Fruit fly (Drosophila melanogaster) whole organism, embryonic: Measurements from ENCODE around the gene CG10560.

Experiments used
- Asciz ChIP-seq: fragments of 200-800 bp; sonication (Bioruptor generic); optimal IDR thresholded peaks from 2 replicates; lab custom pipeline; 2017; ENCODE audit warnings: missing biosample characterization, mild to moderate bottlenecking, missing genetic modification characterization, missing genetic modification reagents
- Atf-2 ChIP-seq: fragments of 200-800 bp; sonication (Bioruptor generic); optimal IDR thresholded peaks from 2 replicates; lab custom pipeline; 2016; ENCODE audit warnings: missing biosample characterization, missing genetic modification characterization
- B-H1 ChIP-seq: fragments of 200-800 bp; sonication (Bioruptor generic); IDR thresholded peaks from 3 replicates; pipeline ENCODE4 v1.3.6; 2022; ENCODE audit warnings: missing biosample characterization, missing genetic modification characterization
- Bteb2 ChIP-seq: fragments of 200-800 bp; sonication (Bioruptor generic); optimal IDR thresholded peaks from 2 replicates; lab custom pipeline; 2016; ENCODE audit warnings: missing biosample characterization, missing genetic modification characterization
- CG10209 ChIP-seq: fragments of 200-800 bp; sonication (Bioruptor generic); optimal IDR thresholded peaks from 3 replicates; lab custom pipeline; 2017; ENCODE audit warnings: missing biosample characterization, mild to moderate bottlenecking, missing genetic modification characterization, missing genetic modification reagents
- CG11456 ChIP-seq: fragments of 200-800 bp; sonication (Bioruptor generic); IDR thresholded peaks from 3 replicates; pipeline ENCODE4 v1.3.6; 2022; ENCODE audit warnings: missing biosample characterization, missing genetic modification characterization
- CG14965 ChIP-seq: fragments of 200-800 bp; sonication (Bioruptor generic); optimal IDR thresholded peaks from 2 replicates; lab custom pipeline; 2016; ENCODE audit warnings: missing biosample characterization, missing genetic modification characterization, borderline replicate concordance
- CG18011 ChIP-seq: fragments of 200-800 bp; sonication (Bioruptor generic); optimal IDR thresholded peaks from 2 replicates; lab custom pipeline; 2017; ENCODE audit warnings: missing biosample characterization, missing genetic modification characterization, mild to moderate bottlenecking, moderate library complexity, missing genotype
- CG3065 ChIP-seq: fragments of 200-800 bp; sonication (Bioruptor generic); optimal IDR thresholded peaks from 2 replicates; lab custom pipeline; 2016; ENCODE audit warnings: missing biosample characterization, missing genetic modification characterization
- CG34376 ChIP-seq: fragments of 200-800 bp; sonication (Bioruptor generic); optimal IDR thresholded peaks from 2 replicates; lab custom pipeline; 2018; ENCODE audit warnings: missing biosample characterization, mild to moderate bottlenecking, missing genetic modification characterization
- CG3995 ChIP-seq: fragments of 200-800 bp; sonication (Bioruptor generic); optimal IDR thresholded peaks from 3 replicates; lab custom pipeline; 2016; ENCODE audit warnings: missing biosample characterization, missing genetic modification characterization
- CG5245 ChIP-seq: fragments of 200-800 bp; sonication (Bioruptor generic); optimal IDR thresholded peaks from 3 replicates; lab custom pipeline; 2016; ENCODE audit warnings: missing biosample characterization, missing genetic modification characterization
- CG8359 ChIP-seq: fragments of 200-800 bp; sonication (Bioruptor generic); optimal IDR thresholded peaks from 2 replicates; lab custom pipeline; 2017; ENCODE audit warnings: missing biosample characterization, mild to moderate bottlenecking, missing genetic modification characterization, borderline replicate concordance
- CG8388 ChIP-seq: fragments of 200-800 bp; sonication (Bioruptor generic); optimal IDR thresholded peaks from 2 replicates; lab custom pipeline; 2019; ENCODE audit warnings: missing biosample characterization, mild to moderate bottlenecking, missing genetic modification characterization, moderate library complexity
- CG9437 ChIP-seq: fragments of 200-800 bp; sonication (Bioruptor generic); optimal IDR thresholded peaks from 2 replicates; lab custom pipeline; 2018; ENCODE audit warnings: missing biosample characterization, mild to moderate bottlenecking, missing genetic modification characterization
- CG9817 ChIP-seq: fragments of 200-800 bp; sonication (Bioruptor generic); optimal IDR thresholded peaks from 2 replicates; lab custom pipeline; 2018; ENCODE audit warnings: missing biosample characterization, mild to moderate bottlenecking, missing genetic modification characterization, moderate library complexity
- CHES-1-like ChIP-seq: fragments of 200-800 bp; sonication (Bioruptor generic); optimal IDR thresholded peaks from 2 replicates; lab custom pipeline; 2016; ENCODE audit warnings: missing biosample characterization, missing genetic modification characterization
- Deaf1 ChIP-seq: fragments of 200-800 bp; optimal IDR thresholded peaks from 3 replicates; lab custom pipeline; 2019; ENCODE audit warnings: missing biosample characterization, mild to moderate bottlenecking, missing genetic modification characterization, moderate library complexity
- Eip74EF ChIP-seq, 2 experiments: fragments of 200-800 bp in 1 of 2; fragments of >200 bp in 1 of 2; sonication (Bioruptor generic) in 1 of 2; optimal IDR thresholded peaks; 2 replicates each; lab custom pipeline; 2017 to 2019; ENCODE audit warnings: missing biosample characterization in 2 of 2, missing genetic modification characterization in 2 of 2, mild to moderate bottlenecking in 1 of 2, moderate library complexity in 1 of 2
- HLH3B ChIP-seq: fragments of 200-800 bp; sonication (Bioruptor generic); IDR thresholded peaks from 2 replicates; pipeline ENCODE4 v1.3.6; 2022; ENCODE audit warnings: missing biosample characterization, missing genetic modification characterization
- HmgZ ChIP-seq: fragments of 200-800 bp; sonication (Bioruptor generic); optimal IDR thresholded peaks from 2 replicates; lab custom pipeline; 2018; ENCODE audit warnings: missing biosample characterization, mild to moderate bottlenecking, missing genetic modification characterization
- Meics ChIP-seq: fragments of 200-800 bp; sonication (Bioruptor generic); optimal IDR thresholded peaks from 2 replicates; lab custom pipeline; 2017; ENCODE audit warnings: missing biosample characterization, mild to moderate bottlenecking, missing genetic modification characterization
- NfI ChIP-seq: fragments of 200-800 bp; sonication (Bioruptor generic); optimal IDR thresholded peaks from 3 replicates; lab custom pipeline; 2018; ENCODE audit warnings: missing biosample characterization, mild to moderate bottlenecking, missing genetic modification characterization, moderate library complexity
- PHDP ChIP-seq: fragments of 200-800 bp; sonication (Bioruptor generic); optimal IDR thresholded peaks from 3 replicates; lab custom pipeline; 2018; ENCODE audit warnings: missing biosample characterization, mild to moderate bottlenecking, missing genetic modification characterization, moderate library complexity
- Poxn ChIP-seq: fragments of 200-800 bp; sonication (Bioruptor generic); IDR thresholded peaks from 2 replicates; pipeline ENCODE4 v1.3.6; 2022; ENCODE audit warnings: missing biosample characterization, missing genetic modification characterization
- Ravus ChIP-seq: fragments of 200-800 bp; sonication (Bioruptor generic); IDR thresholded peaks from 2 replicates; pipeline ENCODE4 v1.3.6; 2022; ENCODE audit warnings: missing biosample characterization, missing genetic modification characterization
- Scr ChIP-seq: fragments of 200-800 bp; sonication (Bioruptor generic); IDR thresholded peaks from 2 replicates; pipeline ENCODE4 v1.3.6; 2022; ENCODE audit warnings: missing biosample characterization, missing genetic modification characterization; ENCODE audit not compliant: partially characterized antibody
- Sox102F ChIP-seq: fragments of 200-800 bp; sonication (Bioruptor generic); optimal IDR thresholded peaks from 2 replicates; lab custom pipeline; 2018; ENCODE audit warnings: missing biosample characterization, mild to moderate bottlenecking, missing genetic modification characterization, moderate library complexity
- Ssrp ChIP-seq: fragments of 200-800 bp; sonication (Bioruptor generic); optimal IDR thresholded peaks from 2 replicates; lab custom pipeline; 2018; ENCODE audit warnings: missing biosample characterization, mild to moderate bottlenecking, missing genetic modification characterization, moderate library complexity
- Xbp1 ChIP-seq: fragments of 200-800 bp; sonication (Bioruptor generic); optimal IDR thresholded peaks from 3 replicates; lab custom pipeline; 2016; ENCODE audit warnings: missing biosample characterization, mild to moderate bottlenecking, missing genetic modification characterization
- amos ChIP-seq: fragments of 200-800 bp; sonication (Bioruptor generic); IDR thresholded peaks from 2 replicates; pipeline ENCODE4 v1.3.6; 2022; ENCODE audit warnings: missing biosample characterization, missing genetic modification characterization; ENCODE audit not compliant: partially characterized antibody
- ash1 ChIP-seq: fragments of 200-800 bp; sonication (Bioruptor generic); optimal IDR thresholded peaks from 2 replicates; lab custom pipeline; 2018; ENCODE audit warnings: missing biosample characterization, mild to moderate bottlenecking, missing genetic modification characterization
- bigmax ChIP-seq: fragments of 200-800 bp; sonication (Bioruptor generic); optimal IDR thresholded peaks from 2 replicates; lab custom pipeline; 2018; ENCODE audit warnings: missing biosample characterization, mild to moderate bottlenecking, missing genetic modification characterization
- chinmo ChIP-seq: fragments of 200-800 bp; sonication (Bioruptor generic); IDR thresholded peaks from 4 replicates; pipeline ENCODE4 v1.3.6; 2022; ENCODE audit warnings: missing biosample characterization, missing genetic modification characterization; ENCODE audit not compliant: partially characterized antibody
- croc ChIP-seq: fragments of 200-800 bp; sonication (Bioruptor generic); conservative IDR thresholded peaks from 3 replicates; pipeline ENCODE4 v1.3.6; 2022; ENCODE audit warnings: missing biosample characterization, missing genetic modification characterization
- gsb-n ChIP-seq: fragments of 200-800 bp; sonication (Bioruptor generic); optimal IDR thresholded peaks from 3 replicates; lab custom pipeline; 2018; ENCODE audit warnings: missing biosample characterization, mild to moderate bottlenecking, missing genetic modification characterization
- jigr1 ChIP-seq: fragments of 200-800 bp; sonication (Bioruptor generic); IDR thresholded peaks from 3 replicates; pipeline ENCODE4 v1.3.6; 2022; ENCODE audit warnings: missing biosample characterization, missing genetic modification characterization
- klu ChIP-seq: fragments of 200-800 bp; sonication (Bioruptor generic); IDR thresholded peaks from 2 replicates; pipeline ENCODE4 v1.3.6; 2022; ENCODE audit warnings: missing biosample characterization, missing genetic modification characterization
- lilli ChIP-seq: fragments of 200-800 bp; sonication (Bioruptor generic); optimal IDR thresholded peaks from 3 replicates; lab custom pipeline; 2016; ENCODE audit warnings: missing biosample characterization, missing genetic modification characterization
- mam ChIP-seq: fragments of 200-800 bp; sonication (Bioruptor generic); optimal IDR thresholded peaks from 3 replicates; lab custom pipeline; 2016; ENCODE audit warnings: missing biosample characterization, missing genetic modification characterization
- mirr ChIP-seq: fragments of 200-800 bp; sonication (Bioruptor generic); optimal IDR thresholded peaks from 3 replicates; lab custom pipeline; 2018; ENCODE audit warnings: missing biosample characterization, mild to moderate bottlenecking, missing genetic modification characterization
- org-1 ChIP-seq: fragments of 200-800 bp; sonication (Bioruptor generic); optimal IDR thresholded peaks from 2 replicates; lab custom pipeline; 2017; ENCODE audit warnings: missing biosample characterization, missing genetic modification characterization
- peb ChIP-seq: fragments of 200-800 bp; sonication (Bioruptor generic); IDR thresholded peaks from 2 replicates; pipeline ENCODE4 v1.3.6; 2022; ENCODE audit warnings: missing biosample characterization, missing genetic modification characterization
- pnt ChIP-seq: fragments of 200-800 bp; sonication (Bioruptor generic); optimal IDR thresholded peaks from 3 replicates; lab custom pipeline; 2016; ENCODE audit warnings: missing biosample characterization, missing genetic modification characterization
- psq ChIP-seq: fragments of 200-800 bp; sonication (Bioruptor generic); optimal IDR thresholded peaks from 2 replicates; lab custom pipeline; 2017; ENCODE audit warnings: missing biosample characterization, missing genetic modification characterization
- so ChIP-seq: fragments of 200-800 bp; sonication (Bioruptor generic); IDR thresholded peaks from 3 replicates; pipeline ENCODE4 v1.3.6; 2022; ENCODE audit warnings: missing biosample characterization, missing genetic modification characterization
- tll ChIP-seq, 2 experiments: fragments of 200-800 bp in 1 of 2; fragments of >200 bp in 1 of 2; sonication (Bioruptor generic) in 1 of 2; optimal IDR thresholded peaks; 2 replicates each; lab custom pipeline; 2017 to 2019; ENCODE audit warnings: missing biosample characterization in 2 of 2, missing genetic modification characterization in 2 of 2, mild to moderate bottlenecking in 1 of 2, moderate library complexity in 1 of 2
- tx ChIP-seq: fragments of 200-800 bp; sonication (Bioruptor generic); optimal IDR thresholded peaks from 2 replicates; lab custom pipeline; 2016; ENCODE audit warnings: missing biosample characterization, missing genetic modification characterization
- unpg ChIP-seq: fragments of 200-800 bp; sonication (Bioruptor generic); optimal IDR thresholded peaks from 3 replicates; lab custom pipeline; 2018; ENCODE audit warnings: missing biosample characterization, mild to moderate bottlenecking, missing genetic modification characterization, moderate library complexity
- wdn ChIP-seq: fragments of 200-800 bp; sonication (Bioruptor generic); IDR thresholded peaks from 2 replicates; pipeline ENCODE4 v1.3.6; 2022; ENCODE audit warnings: missing biosample characterization, missing genetic modification characterization
- zen ChIP-seq: fragments of 200-800 bp; sonication (Bioruptor generic); optimal IDR thresholded peaks from 3 replicates; lab custom pipeline; 2018; ENCODE audit warnings: missing biosample characterization, mild to moderate bottlenecking, missing genetic modification characterization, moderate library complexity

CG10560 gene

dm6 chr3R:25281165-25281564 lies 38.7 kb downstream of the CG10560 start, which contains the start of gene CG11892 (continued):
- TF ChIP-seq CG34376 (GFP tag; lab: Kevin White, UChicago) (peak; percentile 17), B-H1 (no peak), Ravus (GFP tag; lab: Robert Waterston, UW) (no peak), unpg (peak; percentile 51), CG8388 (GFP tag; lab: Kevin White, UChicago) (no peak), mam (no peak), Deaf1 (no peak), psq (no peak), ash1 (GFP tag; lab: Kevin White, UChicago) (peak; percentile 45), Asciz (peak; percentile 42), CHES-1-like (GFP tag; lab: Kevin White, UChicago) (no peak), Scr (GFP tag; lab: Robert Waterston, UW) (no peak), PHDP (peak; percentile 58), Atf-2 (no peak), Meics (GFP tag; lab: Kevin White, UChicago) (peak; percentile 55), CG9817 (tag; lab: Kevin White, UChicago) (peak; percentile 52), CG3065 (GFP tag; lab: Kevin White, UChicago) (no peak), jigr1 (no peak), amos (no peak), CG3995 (no peak), so (no peak), pnt (GFP tag; lab: Kevin White, UChicago) (no peak), Xbp1 (GFP tag; lab: Kevin White, UChicago) (no peak), CG8359 (GFP tag; lab: Kevin White, UChicago) (peak; percentile 6), mirr (no peak), peb (GFP tag; lab: Robert Waterston, UW) (no peak), Sox102F (GFP tag; lab: Kevin White, UChicago) (peak; percentile 37), chinmo (GFP tag; lab: Robert Waterston, UW) (no peak), croc (GFP tag; lab: Robert Waterston, UW) (no peak), gsb-n (tag; lab: Kevin White, UChicago) (no peak), CG10209 (GFP tag; lab: Kevin White, UChicago) (peak; percentile 26), zen (tag; lab: Kevin White, UChicago) (no peak), CG14965 (GFP tag; lab: Kevin White, UChicago) (no peak), klu (GFP tag; lab: Robert Waterston, UW) (no peak), NfI (GFP tag; lab: Kevin White, UChicago) (peak; percentile 41), Poxn (GFP tag; lab: Robert Waterston, UW) (no peak), tll (GFP tag; optimal IDR thresholded peaks at IDR 0.05; lab: Kevin White, UChicago) (no peak), org-1 (GFP tag; lab: Kevin White, UChicago) (peak; percentile 21), lilli (GFP tag; lab: Kevin White, UChicago) (peak; percentile 15), Bteb2 (GFP tag; lab: Kevin White, UChicago) (no peak), Ssrp (tag; lab: Kevin White, UChicago) (no peak), CG9437 (GFP tag; lab: Kevin White, UChicago) (no peak), bigmax (GFP tag; lab: Kevin White, UChicago) (no peak), CG18011 (GFP tag; lab: Kevin White, UChicago) (no peak), CG11456 (GFP tag; lab: Robert Waterston, UW) (no peak), wdn (no peak), HmgZ (tag; lab: Kevin White, UChicago) (peak; percentile 32), CG5245 (GFP tag; lab: Kevin White, UChicago) (no peak), Eip74EF (GFP tag; optimal IDR thresholded peaks at IDR 0.05; lab: Kevin White, UChicago) (no peak), tx (GFP tag; lab: Kevin White, UChicago) (no peak), HLH3B (GFP tag; lab: Robert Waterston, UW) (no peak)
